Worm (Caenorhabditis elegans): Measurements from ENCODE around the gene gsp-2.

DNA sequence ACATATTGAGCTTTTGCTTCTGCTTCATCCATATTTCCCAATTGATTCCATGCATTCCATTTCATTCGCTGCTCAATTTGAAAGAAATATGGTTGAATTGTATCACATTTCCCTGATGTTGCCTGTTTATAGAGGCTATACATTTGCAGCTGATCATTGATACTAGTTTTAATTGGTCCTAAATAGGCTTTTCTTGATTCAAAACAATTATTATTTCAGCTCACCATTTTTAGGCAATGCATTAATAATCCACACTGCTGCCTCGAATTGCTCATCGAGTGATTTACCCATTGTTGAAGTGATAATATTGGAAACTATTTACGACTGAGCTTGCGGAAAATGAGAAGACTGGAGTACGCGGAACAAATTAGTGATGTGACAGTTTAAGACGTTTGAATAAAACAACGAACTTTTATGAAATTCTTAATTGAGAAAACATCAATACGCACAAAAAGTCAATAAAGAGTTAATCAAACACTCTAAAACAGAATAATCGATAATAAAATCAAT is 27.7 kb upstream of the gsp-2 start, which contains the start of gene acbp-4:
- TF ChIP-seq tbx-7 (tag; optimal IDR thresholded peaks at IDR 0.05) (no peak), ttx-3 (tag; optimal IDR thresholded peaks at IDR 0.05) (no peak), lin-11 (tag; optimal IDR thresholded peaks at IDR 0.05) (no peak), ama-1 (optimal IDR thresholded peaks at IDR 0.05) (no peak), tbx-2 (tag; optimal IDR thresholded peaks at IDR 0.05) (no peak)

All from whole organism, late embryonic.